Worm (Caenorhabditis elegans) whole organism, L1 larva: ENCODE data around the gene F47B8.2.

Experiments used
- C16A3.4 ChIP-seq: fragments of 150-350 bp; optimal IDR thresholded peaks from 2 replicates; lab custom pipeline; 2014; ENCODE audit warnings: missing biosample characterization, missing genetic modification characterization
- C34B4.2 ChIP-seq: sonication (generic microtip); optimal IDR thresholded peaks from 2 replicates; lab custom pipeline; 2017; ENCODE audit warnings: mild to moderate bottlenecking, missing genetic modification characterization, missing compliant biosample characterization
- Y116A8C.19 ChIP-seq: sonication (generic microtip); optimal IDR thresholded peaks from 2 replicates; lab custom pipeline; 2016; ENCODE audit warnings: missing compliant biosample characterization, missing genetic modification characterization, borderline replicate concordance
- alr-1 ChIP-seq: fragments of 200-800 bp; sonication (Bioruptor generic); optimal IDR thresholded peaks from 2 replicates; lab custom pipeline; 2018; ENCODE audit warnings: borderline replicate concordance, mild to moderate bottlenecking, missing genetic modification characterization, missing compliant biosample characterization
- ama-1 ChIP-seq: fragments of 150-350 bp; optimal IDR thresholded peaks from 2 replicates; lab custom pipeline; 2014
- blmp-1 ChIP-seq: fragments of 150-350 bp; optimal IDR thresholded peaks from 2 replicates; lab custom pipeline; 2014; ENCODE audit warnings: missing biosample characterization, missing genetic modification characterization
- ceh-8 ChIP-seq: fragments of 200-800 bp; sonication (Bioruptor generic); optimal IDR thresholded peaks from 2 replicates; lab custom pipeline; 2018; ENCODE audit warnings: mild to moderate bottlenecking, missing genetic modification characterization, moderate library complexity, missing compliant biosample characterization
- ceh-82 ChIP-seq, 3 experiments: fragments of 150-350 bp in 1 of 3; sonication (generic microtip) in 2 of 3; optimal IDR thresholded peaks; 2 replicates each; lab custom pipeline; 2014 to 2017; ENCODE audit warnings: missing biosample characterization in 3 of 3, missing genetic modification characterization in 3 of 3
- dpl-1 ChIP-seq, 3 experiments: fragments of 150-350 bp in 2 of 3; sonication (generic microtip) in 1 of 3; optimal IDR thresholded peaks; 2 replicates each; lab custom pipeline; 2014 to 2017; ENCODE audit warnings: missing biosample characterization in 3 of 3, missing genetic modification characterization in 3 of 3, missing genetic modification reagents in 3 of 3
- efl-1 ChIP-seq, 4 experiments: fragments of 150-350 bp; optimal IDR thresholded peaks in 3 of 4; peaks in 1 of 4; 1 replicate in 1 of 4; 2 replicates in 3 of 4; lab custom pipeline; 2014; ENCODE audit warnings: missing biosample characterization in 2 of 4, missing genetic modification characterization in 2 of 4, missing genetic modification reagents in 2 of 4
- egl-13 ChIP-seq: sonication (generic microtip); optimal IDR thresholded peaks from 2 replicates; lab custom pipeline; 2016; ENCODE audit warnings: missing genotype, missing genetic modification reagents, missing genetic modification characterization, missing compliant biosample characterization
- egl-27 ChIP-seq, 2 experiments: fragments of 150-350 bp in 1 of 2; sonication (generic microtip); optimal IDR thresholded peaks; 3 replicates each; lab custom pipeline; 2017 to 2018; ENCODE audit warnings: missing biosample characterization in 2 of 2, missing genetic modification characterization in 2 of 2, missing genetic modification reagents in 2 of 2
- ets-5 ChIP-seq: fragments of 200-800 bp; sonication (Bioruptor generic); IDR thresholded peaks from 2 replicates; pipeline ENCODE4 v1.3.6; 2022; ENCODE audit warnings: missing genetic modification characterization, missing compliant biosample characterization
- fkh-8 ChIP-seq: sonication (generic microtip); optimal IDR thresholded peaks from 2 replicates; lab custom pipeline; 2016; ENCODE audit warnings: mild to moderate bottlenecking, missing genetic modification characterization, missing compliant biosample characterization
- fos-1 ChIP-seq: fragments of 150-350 bp; optimal IDR thresholded peaks from 2 replicates; lab custom pipeline; 2014; ENCODE audit warnings: missing biosample characterization, missing genetic modification characterization
- grh-1 ChIP-seq: fragments of 200-800 bp; sonication (Bioruptor generic); IDR thresholded peaks from 2 replicates; pipeline ENCODE4 v1.3.6; 2022; ENCODE audit warnings: missing genetic modification reagents, missing genetic modification characterization, missing compliant biosample characterization
- jun-1 ChIP-seq: fragments of 150-350 bp; optimal IDR thresholded peaks from 2 replicates; lab custom pipeline; 2014; ENCODE audit warnings: missing biosample characterization, missing genetic modification reagents, missing genetic modification characterization
- lin-13 ChIP-seq: fragments of 150-350 bp; optimal IDR thresholded peaks from 2 replicates; lab custom pipeline; 2014; ENCODE audit warnings: missing biosample characterization, missing genetic modification reagents, missing genetic modification characterization
- lin-14 ChIP-seq: fragments of 200-800 bp; sonication (Bioruptor generic); optimal IDR thresholded peaks from 2 replicates; lab custom pipeline; 2018; ENCODE audit warnings: mild to moderate bottlenecking, missing genetic modification characterization, moderate library complexity, missing compliant biosample characterization
- lin-35 ChIP-seq, 2 experiments: fragments of 150-350 bp; optimal IDR thresholded peaks; 2 replicates each; lab custom pipeline; 2014; ENCODE audit warnings: missing biosample characterization in 2 of 2, missing genetic modification characterization in 2 of 2, missing genetic modification reagents in 2 of 2
- lin-39 ChIP-seq: fragments of 150-350 bp; optimal IDR thresholded peaks from 2 replicates; lab custom pipeline; 2014; ENCODE audit warnings: missing biosample characterization, missing genetic modification reagents, missing genetic modification characterization
- lsy-2 ChIP-seq, 2 experiments: fragments of 150-350 bp; optimal IDR thresholded peaks; 2 replicates each; lab custom pipeline; 2014; ENCODE audit warnings: missing biosample characterization in 2 of 2, missing genetic modification characterization in 2 of 2
- mab-9 ChIP-seq: fragments of 200-800 bp; sonication (Bioruptor generic); IDR thresholded peaks from 2 replicates; pipeline ENCODE4 v1.3.6; 2022; ENCODE audit warnings: missing genetic modification reagents, missing genetic modification characterization, missing compliant biosample characterization
- mef-2 ChIP-seq: fragments of 150-350 bp; optimal IDR thresholded peaks from 2 replicates; lab custom pipeline; 2014; ENCODE audit warnings: missing biosample characterization, missing genetic modification characterization
- nhr-12 ChIP-seq: sonication (generic microtip); optimal IDR thresholded peaks from 2 replicates; lab custom pipeline; 2017; ENCODE audit warnings: missing biosample characterization, missing genetic modification characterization
- nhr-28 ChIP-seq: fragments of 150-350 bp; optimal IDR thresholded peaks from 2 replicates; lab custom pipeline; 2014; ENCODE audit warnings: missing biosample characterization, missing genetic modification characterization
- nhr-47 ChIP-seq: sonication (generic microtip); optimal IDR thresholded peaks from 2 replicates; lab custom pipeline; 2016; ENCODE audit warnings: mild to moderate bottlenecking, missing genetic modification characterization, moderate library complexity, missing compliant biosample characterization
- nhr-71 ChIP-seq: sonication (generic microtip); optimal IDR thresholded peaks from 2 replicates; lab custom pipeline; 2016; ENCODE audit warnings: mild to moderate bottlenecking, missing genetic modification characterization, moderate library complexity, missing compliant biosample characterization
- nhr-85 ChIP-seq: sonication (generic microtip); peaks from one replicate; lab custom pipeline; 2016; ENCODE audit warnings: missing genetic modification characterization, inconsistent platforms, missing compliant biosample characterization
- pag-3 ChIP-seq: sonication (generic microtip); optimal IDR thresholded peaks from 2 replicates; lab custom pipeline; 2017; ENCODE audit warnings: missing genetic modification characterization, mild to moderate bottlenecking, missing compliant biosample characterization, antibody characterized with exemption, borderline replicate concordance; ENCODE audit not compliant: insufficient read depth
- pax-3 ChIP-seq: fragments of 200-800 bp; sonication (Bioruptor generic); optimal IDR thresholded peaks from 2 replicates; lab custom pipeline; 2018; ENCODE audit warnings: mild to moderate bottlenecking, missing genetic modification characterization, moderate library complexity, missing compliant biosample characterization
- skn-1 ChIP-seq: fragments of 150-350 bp; optimal IDR thresholded peaks from 2 replicates; lab custom pipeline; 2014; ENCODE audit warnings: missing biosample characterization, missing genetic modification characterization
- snu-23 ChIP-seq: sonication (generic microtip); optimal IDR thresholded peaks from 2 replicates; lab custom pipeline; 2016; ENCODE audit warnings: missing genetic modification characterization, missing compliant biosample characterization
- sox-4 ChIP-seq: sonication (generic microtip); optimal IDR thresholded peaks from 2 replicates; lab custom pipeline; 2016; ENCODE audit warnings: missing genetic modification characterization, missing compliant biosample characterization
- sptf-1 ChIP-seq: fragments of 150-350 bp; optimal IDR thresholded peaks from 2 replicates; lab custom pipeline; 2014; ENCODE audit warnings: missing biosample characterization, missing genetic modification characterization
- sup-37 ChIP-seq: fragments of 200-800 bp; sonication (Bioruptor generic); optimal IDR thresholded peaks from 2 replicates; lab custom pipeline; 2018; ENCODE audit warnings: mild to moderate bottlenecking, missing genetic modification characterization, missing compliant biosample characterization
- swsn-7 ChIP-seq: sonication (generic microtip); optimal IDR thresholded peaks from 2 replicates; lab custom pipeline; 2016; ENCODE audit warnings: missing genetic modification characterization, missing compliant biosample characterization
- unc-130 ChIP-seq: fragments of 150-350 bp; optimal IDR thresholded peaks from 2 replicates; lab custom pipeline; 2017; ENCODE audit warnings: missing biosample characterization, missing genetic modification characterization, inconsistent platforms
- unc-30 ChIP-seq: sonication (generic microtip); optimal IDR thresholded peaks from 2 replicates; lab custom pipeline; 2017; ENCODE audit warnings: missing biosample characterization, missing genetic modification characterization
- unc-62 ChIP-seq: fragments of 150-350 bp; optimal IDR thresholded peaks from 2 replicates; lab custom pipeline; 2014; ENCODE audit warnings: missing biosample characterization, missing genetic modification reagents, missing genetic modification characterization
- unc-98 ChIP-seq: fragments of 200-800 bp; sonication (Bioruptor generic); IDR thresholded peaks from 2 replicates; pipeline ENCODE4 v1.3.6; 2022; ENCODE audit warnings: missing genetic modification characterization, missing compliant biosample characterization
- zip-4 ChIP-seq: fragments of 200-800 bp; sonication (Bioruptor generic); optimal IDR thresholded peaks from 2 replicates; lab custom pipeline; 2018; ENCODE audit warnings: mild to moderate bottlenecking, missing genetic modification characterization, moderate library complexity, missing compliant biosample characterization
- ztf-4 ChIP-seq: fragments of 150-350 bp; optimal IDR thresholded peaks from 2 replicates; lab custom pipeline; 2014; ENCODE audit warnings: missing biosample characterization, missing genetic modification characterization

F47B8.2 gene

ce11 chrV:14341672-14342071 lies 25.2 kb upstream of the F47B8.2 start, which contains the start of gene F47B8.10:
Gene F47B8.10 (plus strand): TSS chrV:14341972.
- TF ChIP-seq lin-13 (GFP tag; lab: Kevin White, UChicago) (no peak), ztf-4 (tag; lab: Kevin White, UChicago) (no peak), lsy-2 (tag; optimal IDR thresholded peaks at IDR 0.05; lab: Kevin White, UChicago) (no peak), efl-1 (optimal IDR thresholded peaks at IDR 0.05; lab: Kevin White, UChicago) (no peak), efl-1 (GFP tag; optimal IDR thresholded peaks at IDR 0.05 in 1 of 2; lab: Kevin White, UChicago) (peak in 1 of 2 experiments; percentile 14), lin-35 (GFP tag; optimal IDR thresholded peaks at IDR 0.05; lab: Kevin White, UChicago) (peak in 1 of 2 experiments; percentile 34), nhr-28 (tag; lab: Kevin White, UChicago) (no peak), unc-30 (tag; lab: Kevin White, UChicago) (no peak), lin-14 (GFP tag; lab: Kevin White, UChicago) (no peak), pax-3 (tag; lab: Kevin White, UChicago) (no peak), skn-1 (tag; lab: Kevin White, UChicago) (no peak), unc-62 (GFP tag; lab: Kevin White, UChicago) (no peak)

DNA sequence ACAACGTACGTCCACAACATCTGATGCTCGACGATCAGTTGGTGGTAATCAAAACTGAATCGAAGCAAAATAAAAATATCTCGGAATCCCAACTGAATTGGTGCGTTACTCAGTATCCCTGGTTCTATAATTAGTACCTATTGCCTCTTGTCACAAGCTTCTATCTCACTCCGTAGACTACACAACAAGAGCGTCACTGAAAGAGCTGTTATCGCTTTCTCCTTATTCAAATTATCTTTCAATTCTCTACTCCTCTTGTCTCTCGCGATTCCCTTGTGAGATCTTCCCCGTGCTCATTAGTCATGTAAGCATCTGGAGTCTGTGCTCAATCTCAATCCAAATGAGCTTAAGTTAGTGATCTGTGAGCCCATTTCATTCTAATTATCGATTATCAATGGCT lies 20.2 kb upstream of the F47B8.2 start, which contains the start of gene srm-6:
srm-6 (plus strand) TSS at position 301 of the 400 bp plus-strand sequence.
- TF ChIP-seq nhr-71 (peak; percentile 15), fkh-8 (tag; lab: Kevin White, UChicago) (peak; percentile 40), C16A3.4 (no peak), pax-3 (tag; lab: Kevin White, UChicago) (peak; percentile 15), efl-1 (optimal IDR thresholded peaks at IDR 0.05; lab: Kevin White, UChicago) (no peak), efl-1 (GFP tag; optimal IDR thresholded peaks at IDR 0.05 in 1 of 2; lab: Kevin White, UChicago) (peak in 1 of 2 experiments; percentile 20), ama-1 (no peak), ceh-82 (tag; optimal IDR thresholded peaks at IDR 0.05; lab: Kevin White, UChicago) (no peak), nhr-47 (tag; lab: Kevin White, UChicago) (peak; percentile 3), ceh-8 (GFP tag; lab: Kevin White, UChicago) (peak; percentile 69)

DNA sequence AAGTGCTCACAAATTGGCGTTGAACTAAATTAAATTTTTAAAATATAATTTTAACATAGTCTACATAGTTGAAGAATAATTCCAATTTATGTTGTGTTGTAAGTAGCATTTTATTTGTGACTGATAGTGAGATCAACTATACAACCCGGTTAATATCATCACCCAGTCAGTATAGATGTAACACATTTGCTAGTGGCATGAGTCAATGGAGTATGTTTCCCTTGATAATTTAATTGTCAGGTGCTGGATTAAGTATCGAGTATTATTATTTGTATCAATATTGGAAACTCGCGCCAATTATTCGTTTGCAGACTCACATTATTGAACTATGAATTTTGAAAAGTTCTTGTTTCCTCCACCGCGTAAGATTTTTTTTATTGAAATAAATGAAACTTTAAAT lies 18.5 kb upstream of the F47B8.2 start, which contains the start of gene srm-5:
srm-5 (plus strand) TSS at position 301 of the 400 bp plus-strand sequence.
- peak; percentile 7 for TF ChIP-seq nhr-71
- TF ChIP-seq fkh-8 (tag; lab: Kevin White, UChicago): peak; percentile 28
- TF ChIP-seq sup-37 (GFP tag; lab: Kevin White, UChicago): no peak

- TF ChIP-seq egl-13 (tag; lab: Kevin White, UChicago): no peak
- no peak for TF ChIP-seq lin-39
- TF ChIP-seq lin-35 (GFP tag; optimal IDR thresholded peaks at IDR 0.05; lab: Kevin White, UChicago): no peak
- no peak for TF ChIP-seq mab-9
These were observed 16.7 kb upstream of the F47B8.2 start, which contains the start of gene srm-4 for ce11 chrV:14333116-14333515. Gene srm-4 (plus strand): TSS chrV:14333416.

ce11 chrV:14331477-14331876 lies 15.1 kb upstream of the F47B8.2 start, which contains the start of gene F47B8.8:
Gene F47B8.8 (plus strand): TSS chrV:14331733.
- TF ChIP-seq fos-1 (tag; lab: Kevin White, UChicago) (no peak), mef-2 (no peak), unc-130 (tag; lab: Kevin White, UChicago) (no peak), jun-1 (no peak), grh-1 (GFP tag; lab: Robert Waterston, UW) (peak; percentile 65), C16A3.4 (no peak), alr-1 (tag; lab: Kevin White, UChicago) (no peak), pag-3 (tag; lab: Kevin White, UChicago) (no peak), unc-98 (GFP tag; lab: Robert Waterston, UW) (no peak), snu-23 (peak; percentile 36), C34B4.2 (tag; lab: Kevin White, UChicago) (no peak), ets-5 (GFP tag; lab: Robert Waterston, UW) (no peak), lsy-2 (tag; optimal IDR thresholded peaks at IDR 0.05; lab: Kevin White, UChicago) (no peak), unc-30 (tag; lab: Kevin White, UChicago) (no peak), swsn-7 (tag; lab: Kevin White, UChicago) (no peak), nhr-12 (tag; lab: Kevin White, UChicago) (no peak), lin-35 (GFP tag; optimal IDR thresholded peaks at IDR 0.05; lab: Kevin White, UChicago) (no peak), sox-4 (tag; lab: Kevin White, UChicago) (no peak), lin-39 (no peak), nhr-28 (tag; lab: Kevin White, UChicago) (no peak), sptf-1 (tag; lab: Kevin White, UChicago) (no peak), dpl-1 (GFP tag; optimal IDR thresholded peaks at IDR 0.05; lab: Kevin White, UChicago) (no peak), nhr-85 (tag; lab: Kevin White, UChicago) (peak; percentile 75), Y116A8C.19 (tag; lab: Kevin White, UChicago) (no peak), zip-4 (GFP tag; lab: Kevin White, UChicago) (no peak), blmp-1 (peak; percentile 73), egl-27 (tag; optimal IDR thresholded peaks at IDR 0.05; lab: Kevin White, UChicago) (no peak)
